Fruit fly (Drosophila melanogaster): ENCODE data around the gene CG4168.

- no peak for TF ChIP-seq Hnf4 (GFP tag; optimal IDR thresholded peaks at IDR 0.05)
- no peak for TF ChIP-seq Dfd (GFP tag; optimal IDR thresholded peaks at IDR 0.05)
- no peak for TF ChIP-seq h (GFP tag; optimal IDR thresholded peaks at IDR 0.05)
- TF ChIP-seq br (GFP tag; optimal IDR thresholded peaks at IDR 0.05), result no peak
- TF ChIP-seq pan (optimal IDR thresholded peaks at IDR 0.05), result no peak
- TF ChIP-seq HLH106 (tag; optimal IDR thresholded peaks at IDR 0.05), result no peak
- TF ChIP-seq jim (GFP tag; optimal IDR thresholded peaks at IDR 0.05), result no peak
- no peak for TF ChIP-seq sv (GFP tag; optimal IDR thresholded peaks at IDR 0.05)
- no peak for TF ChIP-seq Dif (GFP tag; optimal IDR thresholded peaks at IDR 0.05; ENCODE audit: partially characterized antibody)
- no peak for TF ChIP-seq tai (GFP tag; optimal IDR thresholded peaks at IDR 0.05)
- no peak for TF ChIP-seq dsf (GFP tag; optimal IDR thresholded peaks at IDR 0.05; ENCODE audit: borderline replicate concordance)
- no peak for TF ChIP-seq lola (GFP tag; optimal IDR thresholded peaks at IDR 0.05)
- no peak for TF ChIP-seq CrebA (GFP tag; optimal IDR thresholded peaks at IDR 0.05; ENCODE audit: borderline replicate concordance)
- no peak for TF ChIP-seq usp (GFP tag; optimal IDR thresholded peaks at IDR 0.05)
Measured at dm6 chr2L:15247614-15248013, 47.4 kb upstream of the CG4168 start, which contains the start of gene ZnT35C.

Data from whole organism, wandering third instar larva.